Worm (Caenorhabditis elegans) whole organism, mixed stage, embryonic: ENCODE measurements around the gene daf-41.

ENCODE experiments used
- ceh-39 ChIP-seq: fragments of 150-350 bp; optimal IDR thresholded peaks from 2 replicates; lab custom pipeline; 2014; ENCODE audit warnings: missing biosample characterization, missing genetic modification characterization
- lsy-2 ChIP-seq: fragments of 150-350 bp; optimal IDR thresholded peaks from 2 replicates; lab custom pipeline; 2014; ENCODE audit warnings: missing biosample characterization, missing genetic modification characterization
- mep-1 ChIP-seq: fragments of 150-350 bp; optimal IDR thresholded peaks from 2 replicates; lab custom pipeline; 2017; ENCODE audit warnings: missing biosample characterization, missing genetic modification reagents, missing genetic modification characterization, inconsistent platforms
- nhr-12 ChIP-seq: fragments of 150-350 bp; optimal IDR thresholded peaks from 2 replicates; lab custom pipeline; 2014; ENCODE audit warnings: missing biosample characterization, missing genetic modification characterization
- nhr-237 ChIP-seq: fragments of 150-350 bp; optimal IDR thresholded peaks from 2 replicates; lab custom pipeline; 2014; ENCODE audit warnings: missing biosample characterization, missing genetic modification characterization
- nhr-28 ChIP-seq: fragments of 150-350 bp; optimal IDR thresholded peaks from 2 replicates; lab custom pipeline; 2014; ENCODE audit warnings: missing biosample characterization, missing genetic modification characterization
- nhr-76 ChIP-seq: sonication (generic microtip); optimal IDR thresholded peaks from 2 replicates; lab custom pipeline; 2017; ENCODE audit warnings: missing biosample characterization, missing genetic modification characterization
- pha-4 ChIP-seq: fragments of 150-350 bp; optimal IDR thresholded peaks from 2 replicates; lab custom pipeline; 2018; ENCODE audit warnings: missing biosample characterization, missing genetic modification reagents, missing genetic modification characterization
- snpc-4 ChIP-seq: fragments of 150-350 bp; optimal IDR thresholded peaks from 2 replicates; lab custom pipeline; 2014; ENCODE audit warnings: missing biosample characterization, missing genetic modification characterization
- unc-120 ChIP-seq: sonication (generic microtip); optimal IDR thresholded peaks from 2 replicates; lab custom pipeline; 2017; ENCODE audit warnings: missing genetic modification characterization, missing compliant biosample characterization; ENCODE audit not compliant: poor library complexity, severe bottlenecking
- unc-39 ChIP-seq: fragments of 150-350 bp; optimal IDR thresholded peaks from 2 replicates; lab custom pipeline; 2014; ENCODE audit warnings: missing biosample characterization, missing genetic modification characterization
- unc-62 ChIP-seq: fragments of 150-350 bp; optimal IDR thresholded peaks from 2 replicates; lab custom pipeline; 2014; ENCODE audit warnings: missing biosample characterization, missing genetic modification reagents, missing genetic modification characterization
- ztf-11 ChIP-seq: fragments of 150-350 bp; optimal IDR thresholded peaks from 2 replicates; lab custom pipeline; 2014; ENCODE audit warnings: missing biosample characterization, missing genetic modification characterization

ce11 chrIII:5280228-5280627, 5.7 kb upstream of the daf-41 start:
- TF ChIP-seq unc-62 (GFP tag; lab: Kevin White, UChicago), result no peak
- no peak for TF ChIP-seq ztf-11
- no peak for TF ChIP-seq unc-39
- no peak for TF ChIP-seq unc-120
- TF ChIP-seq nhr-28 (tag; lab: Kevin White, UChicago), result no peak
- TF ChIP-seq mep-1, result no peak
- no peak for TF ChIP-seq nhr-237 (tag; lab: Kevin White, UChicago)
- TF ChIP-seq lsy-2 (tag; lab: Kevin White, UChicago), result no peak
- no peak for TF ChIP-seq nhr-76 (tag; lab: Kevin White, UChicago)
- TF ChIP-seq nhr-12 (tag; lab: Kevin White, UChicago), result no peak
- no peak for TF ChIP-seq snpc-4 (tag; lab: Kevin White, UChicago)
- TF ChIP-seq pha-4, result no peak
- TF ChIP-seq ceh-39, result no peak
